Fruit fly (Drosophila melanogaster) whole organism, wandering third instar larva: ENCODE measurements around the gene CG4935.

Experiments used
- CG32264 ChIP-seq: fragments of 200-800 bp; sonication (Bioruptor generic); optimal IDR thresholded peaks from 2 replicates; lab custom pipeline; 2016; ENCODE audit warnings: missing biosample characterization, missing genetic modification characterization
- CG9705 ChIP-seq: fragments of 200-800 bp; sonication (Bioruptor generic); optimal IDR thresholded peaks from 2 replicates; lab custom pipeline; 2018; ENCODE audit warnings: missing biosample characterization, mild to moderate bottlenecking, missing genetic modification characterization
- CrebA ChIP-seq: fragments of 200-800 bp; sonication (Bioruptor generic); optimal IDR thresholded peaks from 2 replicates; lab custom pipeline; 2016; ENCODE audit warnings: missing biosample characterization, mild to moderate bottlenecking, missing genetic modification characterization, borderline replicate concordance
- HLH106 ChIP-seq: fragments of 200-800 bp; optimal IDR thresholded peaks from 3 replicates; lab custom pipeline; 2019; ENCODE audit warnings: missing biosample characterization, mild to moderate bottlenecking, missing genetic modification characterization, moderate library complexity
- N ChIP-seq: fragments of >200 bp; optimal IDR thresholded peaks from 2 replicates; lab custom pipeline; 2018; ENCODE audit warnings: missing biosample characterization, missing external identifiers, missing genetic modification characterization
- OdsH ChIP-seq: fragments of 200-800 bp; sonication (Bioruptor generic); optimal IDR thresholded peaks from 2 replicates; lab custom pipeline; 2016; ENCODE audit warnings: missing biosample characterization, mild to moderate bottlenecking, missing genetic modification characterization
- Rel ChIP-seq, 2 experiments: fragments of 200-800 bp; sonication (Bioruptor generic) in 1 of 2; optimal IDR thresholded peaks; 2 replicates in 1 of 2; 3 replicates in 1 of 2; lab custom pipeline; 2016 to 2019; ENCODE audit warnings: mild to moderate bottlenecking in 2 of 2, missing biosample characterization in 2 of 2, missing genetic modification characterization in 2 of 2, moderate library complexity in 1 of 2
- dl ChIP-seq, 2 experiments: fragments of 175-275, 200-275 bp in 1 of 2; fragments of 200-275 bp in 1 of 2; sonication (Bioruptor generic); optimal IDR thresholded peaks; lab custom pipeline; 2018; ENCODE audit warnings: mild to moderate bottlenecking in 2 of 2, missing biosample characterization in 2 of 2, missing genetic modification characterization in 2 of 2, moderate library complexity in 2 of 2; ENCODE audit not compliant: partially characterized antibody in 2 of 2, insufficient read depth in 1 of 2
- h ChIP-seq: fragments of 200-800 bp; sonication (Bioruptor generic); optimal IDR thresholded peaks from 3 replicates; lab custom pipeline; 2016; ENCODE audit warnings: missing biosample characterization, mild to moderate bottlenecking, missing genetic modification characterization
- lola ChIP-seq: fragments of >200 bp; optimal IDR thresholded peaks from 2 replicates; lab custom pipeline; 2017; ENCODE audit warnings: missing biosample characterization, missing genetic modification characterization
- pan ChIP-seq: fragments of >200 bp; optimal IDR thresholded peaks from 2 replicates; lab custom pipeline; 2017
- psq ChIP-seq: fragments of 200-800 bp; sonication (Bioruptor generic); optimal IDR thresholded peaks from 3 replicates; lab custom pipeline; 2017; ENCODE audit warnings: missing biosample characterization, mild to moderate bottlenecking, missing genetic modification characterization, moderate library complexity
- sage ChIP-seq: fragments of 200-800 bp; sonication (Bioruptor generic); optimal IDR thresholded peaks from 2 replicates; lab custom pipeline; 2016; ENCODE audit warnings: missing biosample characterization, mild to moderate bottlenecking, missing genetic modification characterization
- woc ChIP-seq: sonication (Bioruptor generic); optimal IDR thresholded peaks from 2 replicates; lab custom pipeline; 2016; ENCODE audit warnings: missing biosample characterization, mild to moderate bottlenecking, missing genetic modification characterization

- TF ChIP-seq sage (no peak), CG32264 (GFP tag; lab: Kevin White, UChicago) (no peak), dl (GFP tag; optimal IDR thresholded peaks at IDR 0.05; lab: Kevin White, UChicago; ENCODE audit: insufficient read depth in 1 of 2, partially characterized antibody in 2 of 2) (no peak), CG9705 (GFP tag; lab: Kevin White, UChicago) (no peak), h (GFP tag; lab: Kevin White, UChicago) (no peak), Rel (GFP tag; optimal IDR thresholded peaks at IDR 0.05; lab: Kevin White, UChicago) (no peak), Rel (tag; optimal IDR thresholded peaks at IDR 0.05; lab: Kevin White, UChicago) (no peak), HLH106 (tag; lab: Kevin White, UChicago) (no peak), pan (lab: Kevin White, UChicago) (no peak), woc (GFP tag; lab: Kevin White, UChicago) (no peak), N (GFP tag; lab: Kevin White, UChicago) (no peak), lola (GFP tag; lab: Kevin White, UChicago) (no peak), CrebA (no peak), psq (GFP tag; lab: Kevin White, UChicago) (no peak), OdsH (GFP tag; lab: Kevin White, UChicago) (no peak)
Measured at dm6 chr2L:16268869-16269231, 6.9 kb downstream of the CG4935 start.
